Fruit fly (Drosophila melanogaster) whole organism, embryonic: Measurements from ENCODE around the gene glu.
A peak's percentile ranks its signal among the peaks of the same experiment; 100 is the strongest.

Source experiments
- Adf1 ChIP-seq: fragments of 200-800 bp; sonication (Bioruptor generic); IDR thresholded peaks from 2 replicates; pipeline ENCODE4 v1.3.6; 2022; ENCODE audit warnings: missing biosample characterization, missing genetic modification characterization
- Aef1 ChIP-seq: fragments of 200-800 bp; sonication (Bioruptor generic); IDR thresholded peaks from 3 replicates; pipeline ENCODE4 v1.3.6; 2022; ENCODE audit warnings: missing biosample characterization, missing genetic modification characterization
- Awh ChIP-seq: fragments of 200-800 bp; sonication (Bioruptor generic); IDR thresholded peaks from 2 replicates; pipeline ENCODE4, ENCODE4 v1.3.6; 2022; ENCODE audit warnings: missing biosample characterization, missing genetic modification characterization
- Bgb ChIP-seq: fragments of 200-800 bp; sonication (Bioruptor generic); IDR thresholded peaks from 2 replicates; pipeline ENCODE4 v1.3.6; 2022; ENCODE audit warnings: missing biosample characterization, missing genetic modification characterization; ENCODE audit not compliant: partially characterized antibody
- CG10274 ChIP-seq: fragments of 200-800 bp; sonication (Bioruptor generic); optimal IDR thresholded peaks from 3 replicates; lab custom pipeline; 2017; ENCODE audit warnings: missing biosample characterization, mild to moderate bottlenecking, missing genetic modification characterization
- CG11085 ChIP-seq: fragments of 200-800 bp; sonication (Bioruptor generic); IDR thresholded peaks from 2 replicates; pipeline ENCODE4 v1.3.6; 2022; ENCODE audit warnings: missing biosample characterization, missing genetic modification characterization
- CG12942 ChIP-seq: fragments of 200-800 bp; sonication (Bioruptor generic); optimal IDR thresholded peaks from 3 replicates; lab custom pipeline; 2016; ENCODE audit warnings: missing biosample characterization, missing genetic modification characterization
- CG16813 ChIP-seq: fragments of 200-800 bp; sonication (Bioruptor generic); IDR thresholded peaks from 3 replicates; pipeline ENCODE4 v1.3.6; 2022; ENCODE audit warnings: missing biosample characterization, missing genetic modification characterization; ENCODE audit not compliant: partially characterized antibody
- CG16815 ChIP-seq: fragments of 200-800 bp; sonication (Bioruptor generic); optimal IDR thresholded peaks from 3 replicates; lab custom pipeline; 2017; ENCODE audit warnings: missing biosample characterization, mild to moderate bottlenecking, missing genetic modification characterization
- CG16863 ChIP-seq: fragments of 200-800 bp; sonication (Bioruptor generic); optimal IDR thresholded peaks from 3 replicates; lab custom pipeline; 2016; ENCODE audit warnings: missing biosample characterization, missing genetic modification characterization
- CG17328 ChIP-seq: fragments of 200-800 bp; sonication (Bioruptor generic); IDR thresholded peaks from 2 replicates; pipeline ENCODE4 v1.3.6; 2022; ENCODE audit warnings: missing biosample characterization, missing genetic modification characterization
- CG2120 ChIP-seq: fragments of 200-800 bp; sonication (Bioruptor generic); optimal IDR thresholded peaks from 3 replicates; lab custom pipeline; 2016; ENCODE audit warnings: missing biosample characterization, missing genetic modification characterization
- CG30431 ChIP-seq: fragments of 200-800 bp; sonication (Bioruptor generic); optimal IDR thresholded peaks from 2 replicates; lab custom pipeline; 2017; ENCODE audit warnings: missing biosample characterization, missing genetic modification characterization
- CG32772 ChIP-seq: fragments of 200-800 bp; sonication (Bioruptor generic); IDR thresholded peaks from 2 replicates; pipeline ENCODE4 v1.3.6; 2022; ENCODE audit warnings: missing biosample characterization, missing genetic modification characterization
- CG33557 ChIP-seq: fragments of 200-800 bp; sonication (Bioruptor generic); optimal IDR thresholded peaks from 2 replicates; lab custom pipeline; 2019; ENCODE audit warnings: missing biosample characterization, mild to moderate bottlenecking, missing genetic modification characterization, moderate library complexity
- CG3407 ChIP-seq: fragments of 200-800 bp; sonication (Bioruptor generic); optimal IDR thresholded peaks from 2 replicates; lab custom pipeline; 2018; ENCODE audit warnings: missing biosample characterization, mild to moderate bottlenecking, missing genetic modification characterization
- CG6765 ChIP-seq: fragments of 200-800 bp; sonication (Bioruptor generic); optimal IDR thresholded peaks from 3 replicates; lab custom pipeline; 2017; ENCODE audit warnings: missing biosample characterization, mild to moderate bottlenecking, missing genetic modification characterization
- CG6854 ChIP-seq: fragments of 200-800 bp; sonication (Bioruptor generic); optimal IDR thresholded peaks from 3 replicates; lab custom pipeline; 2017; ENCODE audit warnings: missing biosample characterization, mild to moderate bottlenecking, missing genetic modification characterization
- CG8290 ChIP-seq, 3 experiments: fragments of 200-800 bp; sonication (Bioruptor generic); optimal IDR thresholded peaks; 2 replicates each; lab custom pipeline; 2016 to 2019; ENCODE audit warnings: missing biosample characterization in 3 of 3, missing genetic modification characterization in 3 of 3, mild to moderate bottlenecking in 2 of 3, moderate library complexity in 1 of 3
- CG8765 ChIP-seq: fragments of 200-800 bp; sonication (Bioruptor generic); IDR thresholded peaks from 2 replicates; pipeline ENCODE4 v1.3.6; 2022; ENCODE audit warnings: missing biosample characterization, missing genetic modification characterization
- Elba2 ChIP-seq: fragments of 200-800 bp; sonication (Bioruptor generic); optimal IDR thresholded peaks from 3 replicates; lab custom pipeline; 2016; ENCODE audit warnings: missing biosample characterization, missing genetic modification characterization
- GATAe ChIP-seq: fragments of 200-800 bp; sonication (Bioruptor generic); conservative IDR thresholded peaks from 2 replicates; pipeline ENCODE4 v1.3.6; 2022; ENCODE audit warnings: missing biosample characterization, missing genetic modification characterization
- HLH4C ChIP-seq: fragments of 200-800 bp; sonication (Bioruptor generic); IDR thresholded peaks from 3 replicates; pipeline ENCODE4 v1.3.6; 2022; ENCODE audit warnings: missing biosample characterization, missing genetic modification characterization; ENCODE audit not compliant: partially characterized antibody
- Kr ChIP-seq: fragments of 200-800 bp; sonication (Bioruptor generic); optimal IDR thresholded peaks from 2 replicates; lab custom pipeline; 2017; ENCODE audit warnings: missing biosample characterization, mild to moderate bottlenecking, missing genetic modification characterization
- MESR4 ChIP-seq: fragments of 200-800 bp; sonication (Bioruptor generic); optimal IDR thresholded peaks from 2 replicates; lab custom pipeline; 2018; ENCODE audit warnings: missing biosample characterization, mild to moderate bottlenecking, missing genetic modification characterization, moderate library complexity
- Max ChIP-seq: fragments of 200-800 bp; sonication (Bioruptor generic); optimal IDR thresholded peaks from 2 replicates; lab custom pipeline; 2016; ENCODE audit warnings: missing biosample characterization, mild to moderate bottlenecking, missing genetic modification characterization
- Mes4 ChIP-seq: fragments of 200-800 bp; sonication (Bioruptor generic); optimal IDR thresholded peaks from 2 replicates; lab custom pipeline; 2016; ENCODE audit warnings: missing biosample characterization, missing genetic modification characterization
- Mrtf ChIP-seq: fragments of 200-800 bp; sonication (Bioruptor generic); IDR thresholded peaks from 3 replicates; pipeline ENCODE4 v1.3.6; 2022; ENCODE audit warnings: missing biosample characterization, missing genetic modification characterization
- Nf-YB ChIP-seq: fragments of 200-800 bp; sonication (Bioruptor generic); optimal IDR thresholded peaks from 3 replicates; lab custom pipeline; 2019; ENCODE audit warnings: missing biosample characterization, mild to moderate bottlenecking, missing genetic modification characterization, moderate library complexity
- Optix ChIP-seq: fragments of 200-800 bp; sonication (Bioruptor generic); IDR thresholded peaks from 3 replicates; pipeline ENCODE4 v1.3.6; 2022; ENCODE audit warnings: missing biosample characterization, missing genetic modification characterization
- Sry-δ ChIP-seq: fragments of 200-800 bp; sonication (Bioruptor generic); optimal IDR thresholded peaks from 2 replicates; lab custom pipeline; 2016; ENCODE audit warnings: missing biosample characterization, missing genetic modification characterization
- Xrp1 ChIP-seq: fragments of 200-800 bp; sonication (Bioruptor generic); IDR thresholded peaks from 2 replicates; pipeline ENCODE4 v1.3.6; 2022; ENCODE audit warnings: missing biosample characterization, missing genetic modification characterization
- abd-A ChIP-seq: fragments of 200-800 bp; sonication (Bioruptor generic); optimal IDR thresholded peaks from 3 replicates; lab custom pipeline; 2019; ENCODE audit warnings: missing biosample characterization, mild to moderate bottlenecking, missing genetic modification characterization, moderate library complexity
- amos ChIP-seq: fragments of 200-800 bp; sonication (Bioruptor generic); IDR thresholded peaks from 2 replicates; pipeline ENCODE4 v1.3.6; 2022; ENCODE audit warnings: missing biosample characterization, missing genetic modification characterization; ENCODE audit not compliant: partially characterized antibody
- bcd ChIP-seq: fragments of 200-800 bp; sonication (Bioruptor generic); optimal IDR thresholded peaks from 2 replicates; lab custom pipeline; 2017; ENCODE audit warnings: missing biosample characterization, mild to moderate bottlenecking, missing genetic modification characterization
- ham ChIP-seq: fragments of 200-800 bp; sonication (Bioruptor generic); IDR thresholded peaks from 2 replicates; pipeline ENCODE4 v1.3.6; 2022; ENCODE audit warnings: missing biosample characterization, missing genetic modification characterization
- hb ChIP-seq: fragments of 200-800 bp; sonication (Bioruptor generic); IDR thresholded peaks from 3 replicates; pipeline ENCODE4 v1.3.6; 2022; ENCODE audit warnings: missing biosample characterization, missing genetic modification characterization; ENCODE audit not compliant: partially characterized antibody
- her ChIP-seq: fragments of 200-800 bp; sonication (Bioruptor generic); optimal IDR thresholded peaks from 2 replicates; lab custom pipeline; 2016; ENCODE audit warnings: missing biosample characterization, missing genetic modification characterization
- nerfin-2 ChIP-seq: fragments of 200-800 bp; sonication (Bioruptor generic); IDR thresholded peaks from 2 replicates; pipeline ENCODE4 v1.3.6; 2022; ENCODE audit warnings: missing biosample characterization, missing genetic modification characterization; ENCODE audit not compliant: partially characterized antibody
- otp ChIP-seq: fragments of 200-800 bp; sonication (Bioruptor generic); IDR thresholded peaks from 3 replicates; pipeline ENCODE4, ENCODE4 v1.3.6; 2022; ENCODE audit warnings: missing biosample characterization, missing genetic modification characterization
- phol ChIP-seq: fragments of 200-800 bp; sonication (Bioruptor generic); optimal IDR thresholded peaks from 3 replicates; lab custom pipeline; 2018; ENCODE audit warnings: missing biosample characterization, mild to moderate bottlenecking, missing genetic modification characterization, moderate library complexity
- sd ChIP-seq: fragments of 200-800 bp; sonication (Bioruptor generic); optimal IDR thresholded peaks from 3 replicates; lab custom pipeline; 2018; ENCODE audit warnings: missing biosample characterization, mild to moderate bottlenecking, missing genetic modification characterization, moderate library complexity
- sens-2 ChIP-seq: fragments of 200-800 bp; sonication (Bioruptor generic); IDR thresholded peaks from 2 replicates; pipeline ENCODE4 v1.3.6; 2022; ENCODE audit warnings: missing biosample characterization, missing genetic modification characterization
- slbo ChIP-seq: fragments of 200-800 bp; sonication (Bioruptor generic); IDR thresholded peaks from 2 replicates; pipeline ENCODE4 v1.3.6; 2022; ENCODE audit warnings: missing biosample characterization, missing genetic modification characterization
- slp2 ChIP-seq: fragments of 200-800 bp; sonication (Bioruptor generic); optimal IDR thresholded peaks from 2 replicates; lab custom pipeline; 2016; ENCODE audit warnings: missing biosample characterization, missing genetic modification characterization
- stwl ChIP-seq: fragments of 200-800 bp; sonication (Bioruptor generic); optimal IDR thresholded peaks from 3 replicates; lab custom pipeline; 2018; ENCODE audit warnings: missing biosample characterization, mild to moderate bottlenecking, missing genetic modification characterization, moderate library complexity
- trh ChIP-seq: fragments of 200-800 bp; sonication (Bioruptor generic); optimal IDR thresholded peaks from 2 replicates; lab custom pipeline; 2016; ENCODE audit warnings: missing biosample characterization, missing genetic modification characterization
- wdn ChIP-seq: fragments of 200-800 bp; sonication (Bioruptor generic); IDR thresholded peaks from 2 replicates; pipeline ENCODE4 v1.3.6; 2022; ENCODE audit warnings: missing biosample characterization, missing genetic modification characterization

Gene glu

dm6 chr2L:16719643-16720515 lies 18.3 kb downstream of the glu start, which contains the start of gene Cyt-c-p (continued):
- TF ChIP-seq sens-2 (GFP tag; lab: Robert Waterston, UW) = no peak
- no peak for TF ChIP-seq Mrtf (GFP tag; lab: Robert Waterston, UW)
- TF ChIP-seq MESR4 (GFP tag; lab: Kevin White, UChicago) = peak; percentile 72
- no peak for TF ChIP-seq Aef1 (GFP tag; lab: Robert Waterston, UW)
- 0 out of 2 replicates have a peak, but pooled peaks have one; percentile 14 for TF ChIP-seq slbo
- peak; percentile 13 for TF ChIP-seq CG16863 (GFP tag; lab: Kevin White, UChicago)
- no peak for TF ChIP-seq CG30431 (GFP tag; lab: Kevin White, UChicago)
- no peak for TF ChIP-seq otp
- 0 out of 2 replicates have a peak, but pooled peaks have one; percentile 16 for TF ChIP-seq nerfin-2 (GFP tag; lab: Robert Waterston, UW)
- TF ChIP-seq stwl (tag; lab: Kevin White, UChicago) = peak; percentile 78
- no peak for TF ChIP-seq CG6854 (GFP tag; lab: Kevin White, UChicago)
- no peak for TF ChIP-seq CG12942 (GFP tag; lab: Kevin White, UChicago)
- peak; percentile 11 for TF ChIP-seq her (GFP tag; lab: Kevin White, UChicago)
- peak; percentile 69 for TF ChIP-seq sd (tag; lab: Kevin White, UChicago)
- no peak for TF ChIP-seq CG8765 (GFP tag; lab: Robert Waterston, UW)
- TF ChIP-seq Elba2 = no peak
- no peak for TF ChIP-seq CG2120
- TF ChIP-seq Awh (GFP tag; lab: Robert Waterston, UW) = no peak
- no peak for TF ChIP-seq Nf-YB
- no peak for TF ChIP-seq CG3407 (GFP tag; lab: Kevin White, UChicago)
- TF ChIP-seq Mes4 (GFP tag; lab: Kevin White, UChicago) = peak; percentile 7
- TF ChIP-seq CG16813 (GFP tag; lab: Robert Waterston, UW) = peak; percentile 56; the same call in 1 of the 3 replicates
- TF ChIP-seq Sry-δ (GFP tag; lab: Kevin White, UChicago) = peak; percentile 70
- TF ChIP-seq Max (GFP tag; lab: Kevin White, UChicago) = peak; percentile 28
- peak; percentile 94 for TF ChIP-seq abd-A
- no peak for TF ChIP-seq ham (GFP tag; lab: Robert Waterston, UW)
- TF ChIP-seq trh (GFP tag; lab: Kevin White, UChicago) = no peak
- no peak for TF ChIP-seq wdn (GFP tag; lab: Robert Waterston, UW)
- no peak for TF ChIP-seq CG10274 (GFP tag; lab: Kevin White, UChicago)
- no peak for TF ChIP-seq slp2 (GFP tag; lab: Kevin White, UChicago)
- TF ChIP-seq CG16815 (GFP tag; lab: Kevin White, UChicago) = no peak
- TF ChIP-seq CG6765 = peak; percentile 13
- TF ChIP-seq CG17328 (GFP tag; lab: Robert Waterston, UW) = no peak
- no peak for TF ChIP-seq Optix (GFP tag; lab: Robert Waterston, UW)
- TF ChIP-seq GATAe = no peak
- peak; percentile 44; the same call in 1 of the 3 replicates for TF ChIP-seq HLH4C (GFP tag; lab: Robert Waterston, UW)
- TF ChIP-seq Bgb (GFP tag; lab: Robert Waterston, UW) = peak; percentile 65; the same call in 1 of the 2 replicates
- TF ChIP-seq Kr (GFP tag; lab: Kevin White, UChicago) = no peak
- peak; percentile 6 for TF ChIP-seq bcd (GFP tag; lab: Kevin White, UChicago)
- 0 out of 3 replicates have a peak, but pooled peaks have one; percentile 24 for TF ChIP-seq hb (GFP tag; lab: Robert Waterston, UW)
- TF ChIP-seq amos = peak; percentile 64; the same call in 1 of the 2 replicates
- TF ChIP-seq Xrp1 (GFP tag; lab: Robert Waterston, UW) = no peak
- TF ChIP-seq CG33557 (GFP tag; lab: Kevin White, UChicago) = peak; percentile 16
- no peak for TF ChIP-seq CG32772 (GFP tag; lab: Robert Waterston, UW)
- TF ChIP-seq CG11085 = no peak
- no peak; the same call in 1 of the 2 replicates for TF ChIP-seq Adf1 (GFP tag; lab: Robert Waterston, UW)
- TF ChIP-seq CG8290 (GFP tag; optimal IDR thresholded peaks at IDR 0.05; lab: Kevin White, UChicago) = peak; percentile 51
- peak in 1 of 2 experiments; percentile 29 for TF ChIP-seq CG8290 (tag; optimal IDR thresholded peaks at IDR 0.05; lab: Kevin White, UChicago)
- TF ChIP-seq phol = peak; percentile 77
